Fruit fly (Drosophila melanogaster) whole organism, embryonic: ENCODE measurements around the gene Sec3.

Experiments used
- Adf1 ChIP-seq: fragments of 200-800 bp; sonication (Bioruptor generic); IDR thresholded peaks from 2 replicates; pipeline ENCODE4 v1.3.6; 2022; ENCODE audit warnings: missing biosample characterization, missing genetic modification characterization
- Aef1 ChIP-seq: fragments of 200-800 bp; sonication (Bioruptor generic); IDR thresholded peaks from 3 replicates; pipeline ENCODE4 v1.3.6; 2022; ENCODE audit warnings: missing biosample characterization, missing genetic modification characterization
- Awh ChIP-seq: fragments of 200-800 bp; sonication (Bioruptor generic); IDR thresholded peaks from 2 replicates; pipeline ENCODE4, ENCODE4 v1.3.6; 2022; ENCODE audit warnings: missing biosample characterization, missing genetic modification characterization
- Bdp1 ChIP-seq: fragments of 200-800 bp; sonication (Bioruptor generic); optimal IDR thresholded peaks from 3 replicates; lab custom pipeline; 2016; ENCODE audit warnings: missing biosample characterization, missing genetic modification characterization
- Bteb2 ChIP-seq: fragments of 200-800 bp; sonication (Bioruptor generic); optimal IDR thresholded peaks from 2 replicates; lab custom pipeline; 2016; ENCODE audit warnings: missing biosample characterization, missing genetic modification characterization
- CG10543 ChIP-seq: fragments of 200-800 bp; sonication (Bioruptor generic); optimal IDR thresholded peaks from 3 replicates; lab custom pipeline; 2017; ENCODE audit warnings: missing biosample characterization, mild to moderate bottlenecking, missing genetic modification characterization, moderate library complexity
- CG12769 ChIP-seq: fragments of 200-800 bp; sonication (Bioruptor generic); optimal IDR thresholded peaks from 2 replicates; lab custom pipeline; 2019; ENCODE audit warnings: missing biosample characterization, mild to moderate bottlenecking, missing genetic modification characterization, moderate library complexity
- CG13123 ChIP-seq: fragments of 200-800 bp; sonication (Bioruptor generic); optimal IDR thresholded peaks from 2 replicates; lab custom pipeline; 2016; ENCODE audit warnings: missing biosample characterization, missing genetic modification characterization
- CG13287 ChIP-seq: fragments of 200-800 bp; sonication (Bioruptor generic); IDR thresholded peaks from 2 replicates; pipeline ENCODE4 v1.3.6; 2022; ENCODE audit warnings: missing biosample characterization, missing genetic modification characterization; ENCODE audit not compliant: partially characterized antibody
- CG14441 ChIP-seq: fragments of 200-800 bp; sonication (Bioruptor generic); IDR thresholded peaks from 2 replicates; pipeline ENCODE4 v1.3.6; 2022; ENCODE audit warnings: missing biosample characterization, missing genetic modification characterization
- CG15073 ChIP-seq: fragments of 200-800 bp; sonication (Bioruptor generic); optimal IDR thresholded peaks from 2 replicates; lab custom pipeline; 2016; ENCODE audit warnings: missing biosample characterization, missing genetic modification characterization
- CG15479 ChIP-seq: fragments of 200-800 bp; sonication (Bioruptor generic); optimal IDR thresholded peaks from 3 replicates; lab custom pipeline; 2019; ENCODE audit warnings: missing biosample characterization, mild to moderate bottlenecking, missing genetic modification characterization, moderate library complexity
- CG16779 ChIP-seq: fragments of 200-800 bp; sonication (Bioruptor generic); IDR thresholded peaks from 2 replicates; pipeline ENCODE4 v1.3.6; 2022; ENCODE audit warnings: missing biosample characterization, missing genetic modification characterization
- CG2712 ChIP-seq: fragments of 200-800 bp; optimal IDR thresholded peaks from 3 replicates; lab custom pipeline; 2019; ENCODE audit warnings: missing biosample characterization, mild to moderate bottlenecking, missing genetic modification characterization, moderate library complexity
- CG34224 ChIP-seq: fragments of 200-800 bp; sonication (Bioruptor generic); IDR thresholded peaks from 3 replicates; pipeline ENCODE4 v1.3.6; 2022; ENCODE audit warnings: missing biosample characterization, missing genetic modification characterization; ENCODE audit not compliant: partially characterized antibody
- CG34422 ChIP-seq: fragments of 200-800 bp; sonication (Bioruptor generic); IDR thresholded peaks from 3 replicates; pipeline ENCODE4 v1.3.6; 2022; ENCODE audit warnings: missing biosample characterization, missing genetic modification characterization
- CG4360 ChIP-seq: fragments of 200-800 bp; sonication (Bioruptor generic); IDR thresholded peaks from 2 replicates; pipeline ENCODE4 v1.3.6; 2022; ENCODE audit warnings: missing biosample characterization, missing genetic modification characterization
- CG6175 ChIP-seq: fragments of 200-800 bp; sonication (Bioruptor generic); IDR thresholded peaks from 3 replicates; pipeline ENCODE4 v1.3.6; 2022; ENCODE audit warnings: missing biosample characterization, missing genetic modification characterization
- CG6654 ChIP-seq: fragments of 200-800 bp; sonication (Bioruptor generic); optimal IDR thresholded peaks from 2 replicates; lab custom pipeline; 2017; ENCODE audit warnings: missing biosample characterization, mild to moderate bottlenecking, missing genetic modification characterization
- CG8765 ChIP-seq: fragments of 200-800 bp; sonication (Bioruptor generic); IDR thresholded peaks from 2 replicates; pipeline ENCODE4 v1.3.6; 2022; ENCODE audit warnings: missing biosample characterization, missing genetic modification characterization
- CG8924 ChIP-seq: fragments of 200-800 bp; optimal IDR thresholded peaks from 3 replicates; lab custom pipeline; 2019; ENCODE audit warnings: missing biosample characterization, mild to moderate bottlenecking, missing genetic modification characterization, moderate library complexity
- CG9727 ChIP-seq: fragments of 200-800 bp; sonication (Bioruptor generic); optimal IDR thresholded peaks from 3 replicates; lab custom pipeline; 2017; ENCODE audit warnings: missing biosample characterization, mild to moderate bottlenecking, missing genetic modification characterization
- Deaf1 ChIP-seq: fragments of 200-800 bp; optimal IDR thresholded peaks from 3 replicates; lab custom pipeline; 2019; ENCODE audit warnings: missing biosample characterization, mild to moderate bottlenecking, missing genetic modification characterization, moderate library complexity
- Drgx ChIP-seq: fragments of 200-800 bp; sonication (Bioruptor generic); IDR thresholded peaks from 2 replicates; pipeline ENCODE4 v1.3.6; 2022; ENCODE audit warnings: missing biosample characterization, missing genetic modification characterization
- HLHmδ ChIP-seq: fragments of 200-800 bp; sonication (Bioruptor generic); optimal IDR thresholded peaks from 2 replicates; lab custom pipeline; 2018; ENCODE audit warnings: missing biosample characterization, mild to moderate bottlenecking, missing genetic modification characterization, moderate library complexity
- Jarid2 ChIP-seq: fragments of 200-800 bp; sonication (Bioruptor generic); optimal IDR thresholded peaks from 3 replicates; lab custom pipeline; 2017; ENCODE audit warnings: mild to moderate bottlenecking, missing biosample characterization, missing genetic modification reagents, missing genetic modification characterization
- Rfx ChIP-seq: fragments of 200-800 bp; sonication (Bioruptor generic); IDR thresholded peaks from 2 replicates; pipeline ENCODE4 v1.3.6; 2022; ENCODE audit warnings: missing biosample characterization, missing genetic modification characterization
- ac ChIP-seq: fragments of 200-800 bp; sonication (Bioruptor generic); optimal IDR thresholded peaks from 3 replicates; lab custom pipeline; 2017; ENCODE audit warnings: missing biosample characterization, mild to moderate bottlenecking, missing genetic modification characterization
- amos ChIP-seq: fragments of 200-800 bp; sonication (Bioruptor generic); IDR thresholded peaks from 2 replicates; pipeline ENCODE4 v1.3.6; 2022; ENCODE audit warnings: missing biosample characterization, missing genetic modification characterization; ENCODE audit not compliant: partially characterized antibody
- ato ChIP-seq: fragments of 200-800 bp; sonication (Bioruptor generic); IDR thresholded peaks from 2 replicates; pipeline ENCODE4 v1.3.6; 2022; ENCODE audit warnings: missing biosample characterization, missing genetic modification characterization; ENCODE audit not compliant: partially characterized antibody
- cg ChIP-seq: fragments of 200-800 bp; sonication (Bioruptor generic); optimal IDR thresholded peaks from 3 replicates; lab custom pipeline; 2019; ENCODE audit warnings: missing biosample characterization, mild to moderate bottlenecking, missing genetic modification characterization, moderate library complexity
- ewg ChIP-seq: fragments of 200-800 bp; sonication (Bioruptor generic); optimal IDR thresholded peaks from 3 replicates; lab custom pipeline; 2017; ENCODE audit warnings: mild to moderate bottlenecking, missing biosample characterization, missing genetic modification reagents, missing genetic modification characterization
- ftz-f1 ChIP-seq: fragments of 200-800 bp; sonication (Bioruptor generic); optimal IDR thresholded peaks from 2 replicates; lab custom pipeline; 2016; ENCODE audit warnings: missing biosample characterization, missing genetic modification characterization
- insv ChIP-seq, 2 experiments: fragments of 200-800 bp; sonication (Bioruptor generic); optimal IDR thresholded peaks; 3 replicates each; lab custom pipeline; 2016 to 2018; ENCODE audit warnings: missing biosample characterization in 2 of 2, missing genetic modification characterization in 2 of 2
- kni ChIP-seq: fragments of 200-800 bp; sonication (Bioruptor generic); optimal IDR thresholded peaks from 3 replicates; lab custom pipeline; 2017; ENCODE audit warnings: mild to moderate bottlenecking, missing biosample characterization, missing genetic modification reagents, missing genetic modification characterization
- nerfin-2 ChIP-seq: fragments of 200-800 bp; sonication (Bioruptor generic); IDR thresholded peaks from 2 replicates; pipeline ENCODE4 v1.3.6; 2022; ENCODE audit warnings: missing biosample characterization, missing genetic modification characterization; ENCODE audit not compliant: partially characterized antibody
- oc ChIP-seq: fragments of 200-800 bp; sonication (Bioruptor generic); optimal IDR thresholded peaks from 2 replicates; lab custom pipeline; 2018; ENCODE audit warnings: missing biosample characterization, mild to moderate bottlenecking, missing genetic modification characterization, moderate library complexity
- otp ChIP-seq: fragments of 200-800 bp; sonication (Bioruptor generic); IDR thresholded peaks from 3 replicates; pipeline ENCODE4, ENCODE4 v1.3.6; 2022; ENCODE audit warnings: missing biosample characterization, missing genetic modification characterization
- pros ChIP-seq: fragments of 200-800 bp; sonication (Bioruptor generic); optimal IDR thresholded peaks from 3 replicates; lab custom pipeline; 2019; ENCODE audit warnings: missing biosample characterization, mild to moderate bottlenecking, missing genetic modification characterization, moderate library complexity
- psq ChIP-seq: fragments of 200-800 bp; sonication (Bioruptor generic); optimal IDR thresholded peaks from 2 replicates; lab custom pipeline; 2017; ENCODE audit warnings: missing biosample characterization, missing genetic modification characterization
- rib ChIP-seq: fragments of 200-800 bp; sonication (Bioruptor generic); IDR thresholded peaks from 2 replicates; pipeline ENCODE4 v1.3.6; 2022; ENCODE audit warnings: missing biosample characterization, missing genetic modification characterization
- sens ChIP-seq: fragments of 200-800 bp; sonication (Bioruptor generic); peaks from one replicate; lab custom pipeline; 2016; ENCODE audit warnings: missing biosample characterization, missing genetic modification characterization
- seq ChIP-seq: fragments of 200-800 bp; sonication (Bioruptor generic); IDR thresholded peaks from 2 replicates; pipeline ENCODE4 v1.3.6; 2022; ENCODE audit warnings: missing biosample characterization, missing genetic modification characterization
- sim ChIP-seq: fragments of 200-800 bp; sonication (Bioruptor generic); IDR thresholded peaks from 2 replicates; pipeline ENCODE4 v1.3.6; 2022; ENCODE audit warnings: missing biosample characterization, missing genetic modification characterization
- slou ChIP-seq: fragments of 200-800 bp; sonication (Bioruptor generic); optimal IDR thresholded peaks from 3 replicates; lab custom pipeline; 2016; ENCODE audit warnings: missing biosample characterization, missing genetic modification characterization
- so ChIP-seq: fragments of 200-800 bp; sonication (Bioruptor generic); IDR thresholded peaks from 3 replicates; pipeline ENCODE4 v1.3.6; 2022; ENCODE audit warnings: missing biosample characterization, missing genetic modification characterization
- tna ChIP-seq: fragments of 200-800 bp; sonication (Bioruptor generic); IDR thresholded peaks from 2 replicates; pipeline ENCODE4 v1.3.6; 2022; ENCODE audit warnings: missing biosample characterization, missing genetic modification characterization; ENCODE audit not compliant: partially characterized antibody
- unc-4 ChIP-seq: fragments of 200-800 bp; sonication (Bioruptor generic); IDR thresholded peaks from 2 replicates; pipeline ENCODE4 v1.3.6; 2022; ENCODE audit warnings: missing biosample characterization, missing genetic modification characterization; ENCODE audit not compliant: partially characterized antibody
- vvl ChIP-seq: fragments of 200-800 bp; sonication (Bioruptor generic); IDR thresholded peaks from 2 replicates; pipeline ENCODE4 v1.3.6; 2022; ENCODE audit warnings: missing biosample characterization, missing genetic modification characterization

Sec3 gene

dm6 chr3L:17379311-17379710, 45.7 kb downstream of the Sec3 start, which contains the start of gene Cad74A (continued):
- TF ChIP-seq sim (GFP tag; lab: Robert Waterston, UW) (0 out of 2 replicates have a peak, but pooled peaks have one; percentile 52), CG15479 (GFP tag; lab: Kevin White, UChicago) (peak; percentile 81), ato (GFP tag; lab: Robert Waterston, UW) (peak; percentile 49; the same call in 1 of the 2 replicates), so (peak; percentile 60; the same call in 2 of the 3 replicates), CG34224 (GFP tag; lab: Robert Waterston, UW) (peak; percentile 30; the same call in 2 of the 3 replicates), rib (GFP tag; lab: Robert Waterston, UW) (peak; percentile 76), HLHmδ (GFP tag; lab: Kevin White, UChicago) (peak; percentile 27), amos (GFP tag; lab: Robert Waterston, UW) (peak; percentile 44; the same call in 1 of the 2 replicates), CG13287 (peak; percentile 57), CG2712 (tag; lab: Kevin White, UChicago) (peak; percentile 20), CG8924 (tag; lab: Kevin White, UChicago) (peak; percentile 2), unc-4 (GFP tag; lab: Robert Waterston, UW) (0 out of 2 replicates have a peak, but pooled peaks have one; percentile 15), seq (GFP tag; lab: Robert Waterston, UW) (no peak), Deaf1 (tag; lab: Kevin White, UChicago) (peak; percentile 62), CG34422 (peak; percentile 70; the same call in 1 of the 3 replicates), ftz-f1 (peak; percentile 37), sens (GFP tag; lab: Kevin White, UChicago) (peak; percentile 55), ewg (no peak), cg (GFP tag; lab: Kevin White, UChicago) (peak; percentile 15), pros (GFP tag; lab: Kevin White, UChicago) (peak; percentile 27), Drgx (GFP tag; lab: Robert Waterston, UW) (peak; percentile 38), kni (peak; percentile 63), CG15073 (GFP tag; lab: Kevin White, UChicago) (peak; percentile 22), Bteb2 (no peak), CG6654 (GFP tag; lab: Kevin White, UChicago) (no peak), insv (GFP tag; optimal IDR thresholded peaks at IDR 0.05; lab: Kevin White, UChicago) (peak in 1 of 2 experiments; percentile 81), CG6175 (GFP tag; lab: Robert Waterston, UW) (0 out of 3 replicates have a peak, but pooled peaks have one; percentile 44), CG13123 (no peak), Adf1 (GFP tag; lab: Robert Waterston, UW) (peak; percentile 24; the same call in 1 of the 2 replicates), CG8765 (GFP tag; lab: Robert Waterston, UW) (0 out of 2 replicates have a peak, but pooled peaks have one; percentile 21), otp (GFP tag; lab: Robert Waterston, UW) (peak; percentile 22; the same call in 1 of the 3 replicates), psq (peak; percentile 17), Rfx (GFP tag; lab: Robert Waterston, UW) (0 out of 2 replicates have a peak, but pooled peaks have one; percentile 19), Jarid2 (GFP tag; lab: Kevin White, UChicago) (peak; percentile 79), ac (peak; percentile 9), CG12769 (tag; lab: Kevin White, UChicago) (peak; percentile 57), CG4360 (peak; percentile 61), CG14441 (GFP tag; lab: Robert Waterston, UW) (0 out of 2 replicates have a peak, but pooled peaks have one; percentile 27), CG16779 (GFP tag; lab: Robert Waterston, UW) (0 out of 2 replicates have a peak, but pooled peaks have one; percentile 31), nerfin-2 (GFP tag; lab: Robert Waterston, UW) (no peak), CG10543 (GFP tag; lab: Kevin White, UChicago) (peak; percentile 15), CG9727 (GFP tag; lab: Kevin White, UChicago) (peak; percentile 4), oc (tag; lab: Kevin White, UChicago) (peak; percentile 9), vvl (peak; percentile 60; the same call in 1 of the 2 replicates), tna (GFP tag; lab: Robert Waterston, UW) (0 out of 2 replicates have a peak, but pooled peaks have one; percentile 47), Aef1 (GFP tag; lab: Robert Waterston, UW) (peak; percentile 12; the same call in 1 of the 3 replicates), Awh (0 out of 2 replicates have a peak, but pooled peaks have one; percentile 7), slou (GFP tag; lab: Kevin White, UChicago) (no peak), Bdp1 (GFP tag; lab: Kevin White, UChicago) (no peak)
